Worm (Caenorhabditis elegans) whole organism, L3 larva: ENCODE results near the gene ZK1055.2.

Experiments
- ceh-9 ChIP-seq: sonication (generic microtip); optimal IDR thresholded peaks from 2 replicates; lab custom pipeline; 2018; ENCODE audit warnings: missing biosample characterization, missing genetic modification characterization
- daf-12 ChIP-seq: fragments of 150-350 bp; optimal IDR thresholded peaks from 2 replicates; lab custom pipeline; 2014; ENCODE audit warnings: missing biosample characterization, missing genetic modification reagents, missing genetic modification characterization
- elt-1 ChIP-seq: fragments of 150-350 bp; optimal IDR thresholded peaks from 2 replicates; lab custom pipeline; 2014; ENCODE audit warnings: missing biosample characterization, missing genetic modification characterization
- elt-2 ChIP-seq: sonication (generic microtip); optimal IDR thresholded peaks from 2 replicates; lab custom pipeline; 2016; ENCODE audit warnings: missing genetic modification reagents, mild to moderate bottlenecking, missing genetic modification characterization, missing compliant biosample characterization
- fkh-2 ChIP-seq: fragments of 150-350 bp; optimal IDR thresholded peaks from 2 replicates; lab custom pipeline; 2014; ENCODE audit warnings: missing biosample characterization, missing genetic modification reagents, missing genetic modification characterization
- mml-1 ChIP-seq: fragments of 150-350 bp; sonication (generic microtip); optimal IDR thresholded peaks from 3 replicates; lab custom pipeline; 2014; ENCODE audit warnings: missing biosample characterization, missing genetic modification characterization
- nhr-28 ChIP-seq: fragments of 150-350 bp; optimal IDR thresholded peaks from 2 replicates; lab custom pipeline; 2014; ENCODE audit warnings: missing biosample characterization, missing genetic modification characterization
- nhr-76 ChIP-seq: fragments of 150-350 bp; sonication (generic microtip); optimal IDR thresholded peaks from 5 replicates; lab custom pipeline; 2014; ENCODE audit warnings: missing biosample characterization, missing genetic modification characterization
- nhr-77 ChIP-seq: fragments of 150-350 bp; optimal IDR thresholded peaks from 2 replicates; lab custom pipeline; 2014; ENCODE audit warnings: missing biosample characterization, missing genetic modification characterization
- sea-2 ChIP-seq: fragments of 150-350 bp; sonication (generic microtip); optimal IDR thresholded peaks from 4 replicates; lab custom pipeline; 2014; ENCODE audit warnings: missing biosample characterization, missing genetic modification reagents, missing genetic modification characterization
- skn-1 ChIP-seq: fragments of 150-350 bp; optimal IDR thresholded peaks from 2 replicates; lab custom pipeline; 2014; ENCODE audit warnings: missing biosample characterization, missing genetic modification characterization
- zag-1 ChIP-seq: fragments of 150-350 bp; optimal IDR thresholded peaks from 2 replicates; lab custom pipeline; 2014; ENCODE audit warnings: missing biosample characterization, missing genetic modification characterization

DNA sequence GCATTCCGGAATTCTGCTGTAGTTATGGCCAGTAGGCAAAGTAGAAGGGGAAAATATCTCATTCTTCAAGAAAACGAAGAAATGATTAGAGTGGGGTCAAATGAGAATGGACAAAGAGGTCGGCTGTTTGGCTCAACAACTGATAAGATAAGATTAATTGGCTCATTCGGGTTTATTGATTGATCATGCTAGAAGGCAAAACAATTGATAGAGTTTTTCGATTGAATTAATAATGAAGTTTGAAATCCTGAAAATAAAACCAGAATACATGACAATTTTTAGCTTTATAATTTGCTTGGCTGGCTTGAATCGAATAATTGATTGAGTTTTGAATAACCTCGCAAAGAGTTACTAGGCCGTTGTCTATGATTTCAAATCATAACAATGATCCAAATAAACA, 35.9 kb downstream of the ZK1055.2 start, which contains the start of gene ppt-1:
- TF ChIP-seq sea-2 (no peak), elt-1 (no peak), mml-1 (no peak), skn-1 (tag; lab: Kevin White, UChicago) (no peak), daf-12 (tag; lab: Kevin White, UChicago) (no peak), nhr-77 (tag; lab: Kevin White, UChicago) (no peak), elt-2 (no peak), zag-1 (tag; lab: Kevin White, UChicago) (no peak), fkh-2 (tag; lab: Kevin White, UChicago) (no peak), nhr-28 (tag; lab: Kevin White, UChicago) (no peak), nhr-76 (tag; lab: Kevin White, UChicago) (no peak), ceh-9 (tag; lab: Kevin White, UChicago) (no peak)
